Worm (Caenorhabditis elegans) whole organism, L4/young adult: Measurements from ENCODE around the gene suf-1.

Source experiments
- W03F9.2 ChIP-seq: fragments of 150-350 bp; optimal IDR thresholded peaks from 2 replicates; lab custom pipeline; 2014; ENCODE audit warnings: missing biosample characterization, missing genetic modification characterization
- him-1 ChIP-seq: sonication (generic microtip); optimal IDR thresholded peaks from 2 replicates; lab custom pipeline; 2016; ENCODE audit warnings: missing genotype, missing genetic modification reagents, missing genetic modification characterization, missing compliant biosample characterization

- no peak for TF ChIP-seq him-1
- no peak for TF ChIP-seq W03F9.2 (tag; lab: Kevin White, UChicago)
These were observed 35.2 kb upstream of the suf-1 start for ce11 chrII:8568234-8568969.
